Fruit fly (Drosophila melanogaster): ENCODE measurements around the gene mats.

The mats gene

DNA sequence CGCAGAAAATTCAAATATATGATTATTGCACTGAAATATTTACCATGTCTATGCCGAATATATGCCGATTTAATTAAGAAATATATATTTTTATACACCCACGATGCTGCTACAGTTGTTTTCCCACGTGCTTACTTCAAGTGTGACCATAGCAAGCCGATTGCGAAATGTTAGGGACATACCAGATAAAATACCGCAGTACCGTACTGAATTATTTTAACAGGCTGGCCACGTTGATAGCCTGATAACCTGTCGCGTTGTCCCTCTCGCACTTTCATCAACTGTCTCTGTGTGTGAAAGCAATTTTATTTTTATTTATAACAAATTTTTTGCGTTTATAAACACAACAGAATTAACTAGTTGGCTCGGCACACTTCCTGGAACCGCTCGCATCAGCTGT lies at the start of gene mats, which contains the start of gene Nop56:
mats (plus strand) TSS at position 251 of the 400 bp plus-strand sequence.
Nop56 (minus strand) TSS at position 158 of the 400 bp plus-strand sequence.
- TF ChIP-seq fkh (GFP tag; optimal IDR thresholded peaks at IDR 0.05) (peak; percentile 7), Eip78C (GFP tag) (peak; percentile 55), CG8632 (GFP tag; optimal IDR thresholded peaks at IDR 0.05) (no peak), Eip93F (GFP tag; optimal IDR thresholded peaks at IDR 0.05) (peak; percentile 14), Ets96B (tag; optimal IDR thresholded peaks at IDR 0.05) (no peak), CG11902 (GFP tag; optimal IDR thresholded peaks at IDR 0.05) (no peak), topi (GFP tag; optimal IDR thresholded peaks at IDR 0.05) (peak; percentile 26), svp (GFP tag) (peak; percentile 70), salr (GFP tag; optimal IDR thresholded peaks at IDR 0.05) (peak in 1 of 2 experiments; percentile 1), vri (GFP tag; optimal IDR thresholded peaks at IDR 0.05) (peak; percentile 46), Sox14 (GFP tag; optimal IDR thresholded peaks at IDR 0.05) (peak; percentile 41)

- TF ChIP-seq Met (GFP tag; optimal IDR thresholded peaks at IDR 0.05) (no peak), vri (GFP tag; optimal IDR thresholded peaks at IDR 0.05) (no peak), Eip75B (GFP tag; optimal IDR thresholded peaks at IDR 0.05) (no peak), achi (GFP tag; optimal IDR thresholded peaks at IDR 0.05) (no peak), CG6276 (GFP tag; optimal IDR thresholded peaks at IDR 0.05) (no peak), Ets96B (tag; optimal IDR thresholded peaks at IDR 0.05) (no peak), Gug (GFP tag; IDR thresholded peaks at IDR 0.05) (no peak), CG10631 (GFP tag; optimal IDR thresholded peaks at IDR 0.05) (no peak), CG6808 (GFP tag; optimal IDR thresholded peaks at IDR 0.05) (no peak), Smox (GFP tag; optimal IDR thresholded peaks at IDR 0.05) (no peak), fd85E (GFP tag; optimal IDR thresholded peaks at IDR 0.05) (no peak), esn (GFP tag; optimal IDR thresholded peaks at IDR 0.05) (no peak), CG31627 (GFP tag; optimal IDR thresholded peaks at IDR 0.05) (no peak), spab (GFP tag; optimal IDR thresholded peaks at IDR 0.05) (no peak), Eip78C (GFP tag) (no peak), OdsH (GFP tag; optimal IDR thresholded peaks at IDR 0.05) (no peak), CG11762 (GFP tag; optimal IDR thresholded peaks at IDR 0.05; ENCODE audit: insufficient read depth) (no peak), CG3919 (GFP tag; optimal IDR thresholded peaks at IDR 0.05) (no peak)
Observed at dm6 chr3R:22372535-22372934, 48.4 kb upstream of the mats start, which contains the start of gene CG7069. Gene CG7069 (plus strand): TSS chr3R:22372835.

dm6 chr3R:22375674-22376073 lies 45.3 kb upstream of the mats start, which contains the start of gene CG18596:
Gene CG18596 (plus strand): TSS chr3R:22375923.
- no peak for TF ChIP-seq OdsH (GFP tag; optimal IDR thresholded peaks at IDR 0.05)
- TF ChIP-seq CG31627 (GFP tag; optimal IDR thresholded peaks at IDR 0.05): no peak
- TF ChIP-seq CG11902 (GFP tag; optimal IDR thresholded peaks at IDR 0.05): no peak
- TF ChIP-seq salr (GFP tag; optimal IDR thresholded peaks at IDR 0.05): no peak
- TF ChIP-seq Hr4 (GFP tag; optimal IDR thresholded peaks at IDR 0.05): no peak
- no peak for TF ChIP-seq CG8119 (GFP tag; IDR thresholded peaks at IDR 0.05)
- TF ChIP-seq Hr39 (GFP tag; optimal IDR thresholded peaks at IDR 0.05): no peak
- TF ChIP-seq Ets96B (tag; optimal IDR thresholded peaks at IDR 0.05): no peak
- TF ChIP-seq Smox (GFP tag; optimal IDR thresholded peaks at IDR 0.05): no peak
- TF ChIP-seq fd59A (GFP tag; optimal IDR thresholded peaks at IDR 0.05): no peak
- no peak for TF ChIP-seq CG6792 (GFP tag; optimal IDR thresholded peaks at IDR 0.05)
- TF ChIP-seq Eip93F (GFP tag; optimal IDR thresholded peaks at IDR 0.05): no peak
- no peak for TF ChIP-seq Eip75B (GFP tag; optimal IDR thresholded peaks at IDR 0.05)
- TF ChIP-seq Gug (GFP tag; IDR thresholded peaks at IDR 0.05): no peak
- TF ChIP-seq esn (GFP tag; optimal IDR thresholded peaks at IDR 0.05): no peak

DNA sequence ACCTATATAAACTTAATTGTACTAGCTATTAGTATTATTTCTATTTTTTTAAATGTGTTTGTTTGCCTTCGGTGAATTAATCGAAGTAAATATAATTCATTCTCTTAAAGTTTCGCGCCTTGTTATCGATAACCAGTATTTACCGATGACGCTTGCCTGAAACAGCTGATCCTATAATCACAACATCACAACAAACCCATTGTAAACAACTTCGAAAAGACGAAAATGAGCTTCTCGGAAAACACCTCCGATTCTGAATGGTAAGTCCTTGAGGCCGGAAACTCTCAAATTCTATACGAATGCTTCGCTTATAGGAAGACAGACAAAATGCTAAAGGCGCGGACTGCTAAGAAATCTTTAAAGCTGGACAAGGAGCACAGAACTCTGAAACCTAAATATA lies 41.0 kb upstream of the mats start, which contains the start of gene CG34149:
CG34149 (plus strand) TSS at position 187 of the 400 bp plus-strand sequence.
- TF ChIP-seq CG6276 (GFP tag; optimal IDR thresholded peaks at IDR 0.05): no peak
- TF ChIP-seq fkh (GFP tag; optimal IDR thresholded peaks at IDR 0.05): peak; percentile 82
- no peak for TF ChIP-seq spab (GFP tag; optimal IDR thresholded peaks at IDR 0.05)
- TF ChIP-seq Eip93F (GFP tag; optimal IDR thresholded peaks at IDR 0.05): no peak

DNA sequence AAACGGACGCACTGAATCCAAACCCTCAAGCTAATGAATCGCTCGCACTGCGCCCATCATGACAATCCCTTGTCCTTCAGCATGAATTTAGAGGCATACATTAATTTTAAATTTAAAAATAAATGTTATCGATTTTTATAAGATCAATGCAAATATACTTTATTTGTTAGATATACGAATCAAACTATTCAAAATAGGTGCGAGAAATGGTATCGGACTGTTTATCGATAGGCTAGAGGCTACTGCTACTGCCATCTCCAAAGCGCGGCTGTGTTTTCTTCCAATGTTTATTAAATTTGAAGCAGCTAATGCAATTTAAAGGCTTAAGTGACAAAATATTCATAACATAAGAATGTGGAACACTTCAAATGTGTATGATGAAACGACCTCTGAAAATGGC lies 39.9 kb upstream of the mats start, which contains the start of gene CG43342:
CG43342 (plus strand) TSS at position 264 of the 400 bp plus-strand sequence.
- TF ChIP-seq fkh (GFP tag; optimal IDR thresholded peaks at IDR 0.05) (peak; percentile 64), Sox14 (GFP tag; optimal IDR thresholded peaks at IDR 0.05) (no peak), Ets96B (tag; optimal IDR thresholded peaks at IDR 0.05) (no peak), Smox (GFP tag; optimal IDR thresholded peaks at IDR 0.05) (no peak), CG6163 (GFP tag; IDR thresholded peaks at IDR 0.05) (no peak), CG32006 (GFP tag; optimal IDR thresholded peaks at IDR 0.05) (no peak), net (GFP tag; optimal IDR thresholded peaks at IDR 0.05) (no peak)
